Fruit fly (Drosophila melanogaster) whole organism, embryonic: ENCODE data around the gene gkt.
A peak's percentile ranks its signal among the peaks of the same experiment; 100 is the strongest.

Experiments
- BEAF-32 ChIP-seq: fragments of 200-800 bp; sonication (Bioruptor generic); optimal IDR thresholded peaks from 3 replicates; lab custom pipeline; 2017; ENCODE audit warnings: missing biosample characterization, missing genetic modification characterization, mild to moderate bottlenecking, moderate library complexity, missing genetic modification reagents
- BtbVII ChIP-seq: fragments of 200-800 bp; sonication (Bioruptor generic); optimal IDR thresholded peaks from 3 replicates; lab custom pipeline; 2017; ENCODE audit warnings: missing biosample characterization, mild to moderate bottlenecking, missing genetic modification characterization
- CG10321 ChIP-seq: fragments of 200-800 bp; sonication (Bioruptor generic); IDR thresholded peaks from 2 replicates; pipeline ENCODE4 v1.3.6; 2022; ENCODE audit warnings: missing biosample characterization, missing genetic modification characterization
- CG10654 ChIP-seq: fragments of 200-800 bp; sonication (Bioruptor generic); optimal IDR thresholded peaks from 2 replicates; lab custom pipeline; 2016; ENCODE audit warnings: missing biosample characterization, missing genetic modification characterization
- CG12744 ChIP-seq: fragments of 200-800 bp; sonication (Bioruptor generic); optimal IDR thresholded peaks from 2 replicates; lab custom pipeline; 2016; ENCODE audit warnings: missing biosample characterization, missing genetic modification characterization
- CG14014 ChIP-seq: fragments of 200-800 bp; sonication (Bioruptor generic); IDR thresholded peaks from 2 replicates; pipeline ENCODE4 v1.3.6; 2022; ENCODE audit warnings: missing biosample characterization, missing genetic modification characterization
- CG14050 ChIP-seq: fragments of 200-800 bp; sonication (Bioruptor generic); IDR thresholded peaks from 3 replicates; pipeline ENCODE4 v1.3.6; 2022; ENCODE audit warnings: missing biosample characterization, missing genetic modification characterization
- CG16779 ChIP-seq: fragments of 200-800 bp; sonication (Bioruptor generic); IDR thresholded peaks from 2 replicates; pipeline ENCODE4 v1.3.6; 2022; ENCODE audit warnings: missing biosample characterization, missing genetic modification characterization
- CG17359 ChIP-seq: fragments of 200-800 bp; sonication (Bioruptor generic); optimal IDR thresholded peaks from 3 replicates; lab custom pipeline; 2018; ENCODE audit warnings: missing biosample characterization, mild to moderate bottlenecking, missing genetic modification characterization, moderate library complexity
- CG18764 ChIP-seq: fragments of 200-800 bp; sonication (Bioruptor generic); optimal IDR thresholded peaks from 3 replicates; lab custom pipeline; 2016; ENCODE audit warnings: missing biosample characterization, missing genetic modification characterization
- CG2129 ChIP-seq: fragments of 200-800 bp; sonication (Bioruptor generic); IDR thresholded peaks from 2 replicates; pipeline ENCODE4 v1.3.6; 2022; ENCODE audit warnings: missing biosample characterization, missing genetic modification characterization; ENCODE audit not compliant: partially characterized antibody
- CG2678 ChIP-seq: fragments of 200-800 bp; sonication (Bioruptor generic); optimal IDR thresholded peaks from 3 replicates; lab custom pipeline; 2019; ENCODE audit warnings: missing biosample characterization, mild to moderate bottlenecking, missing genetic modification characterization, moderate library complexity
- CG2712 ChIP-seq: fragments of 200-800 bp; optimal IDR thresholded peaks from 3 replicates; lab custom pipeline; 2019; ENCODE audit warnings: missing biosample characterization, mild to moderate bottlenecking, missing genetic modification characterization, moderate library complexity
- CG30020 ChIP-seq: fragments of 200-800 bp; optimal IDR thresholded peaks from 2 replicates; lab custom pipeline; 2019; ENCODE audit warnings: missing biosample characterization, mild to moderate bottlenecking, missing genetic modification characterization, moderate library complexity
- CG6689 ChIP-seq: fragments of 200-800 bp; sonication (Bioruptor generic); IDR thresholded peaks from 2 replicates; pipeline ENCODE4 v1.3.6; 2022; ENCODE audit warnings: missing biosample characterization, missing genetic modification characterization
- CG8388 ChIP-seq: fragments of 200-800 bp; sonication (Bioruptor generic); optimal IDR thresholded peaks from 2 replicates; lab custom pipeline; 2019; ENCODE audit warnings: missing biosample characterization, mild to moderate bottlenecking, missing genetic modification characterization, moderate library complexity
- CG9727 ChIP-seq: fragments of 200-800 bp; sonication (Bioruptor generic); optimal IDR thresholded peaks from 3 replicates; lab custom pipeline; 2017; ENCODE audit warnings: missing biosample characterization, mild to moderate bottlenecking, missing genetic modification characterization
- CrebB ChIP-seq: fragments of 200-800 bp; sonication (Bioruptor generic); optimal IDR thresholded peaks from 3 replicates; lab custom pipeline; 2018; ENCODE audit warnings: missing biosample characterization, mild to moderate bottlenecking, missing genetic modification characterization
- Dip3 ChIP-seq: fragments of 200-800 bp; sonication (Bioruptor generic); optimal IDR thresholded peaks from 3 replicates; lab custom pipeline; 2016; ENCODE audit warnings: missing biosample characterization, missing genetic modification characterization
- Dp ChIP-seq: fragments of 200-800 bp; sonication (Bioruptor generic); optimal IDR thresholded peaks from 2 replicates; lab custom pipeline; 2018; ENCODE audit warnings: missing biosample characterization, mild to moderate bottlenecking, missing genetic modification characterization, moderate library complexity
- GATAe ChIP-seq: fragments of 200-800 bp; sonication (Bioruptor generic); conservative IDR thresholded peaks from 2 replicates; pipeline ENCODE4 v1.3.6; 2022; ENCODE audit warnings: missing biosample characterization, missing genetic modification characterization
- Hr78 ChIP-seq, 2 experiments: fragments of 200-800 bp in 1 of 2; fragments of >200 bp in 1 of 2; sonication (Bioruptor generic) in 1 of 2; optimal IDR thresholded peaks; 2 replicates each; lab custom pipeline; 2017 to 2019; ENCODE audit warnings: missing biosample characterization in 2 of 2, missing genetic modification characterization in 2 of 2, mild to moderate bottlenecking in 1 of 2, moderate library complexity in 1 of 2
- Jarid2 ChIP-seq: fragments of 200-800 bp; sonication (Bioruptor generic); optimal IDR thresholded peaks from 3 replicates; lab custom pipeline; 2017; ENCODE audit warnings: mild to moderate bottlenecking, missing biosample characterization, missing genetic modification reagents, missing genetic modification characterization
- Mrtf ChIP-seq: fragments of 200-800 bp; sonication (Bioruptor generic); IDR thresholded peaks from 3 replicates; pipeline ENCODE4 v1.3.6; 2022; ENCODE audit warnings: missing biosample characterization, missing genetic modification characterization
- Ravus ChIP-seq: fragments of 200-800 bp; sonication (Bioruptor generic); IDR thresholded peaks from 2 replicates; pipeline ENCODE4 v1.3.6; 2022; ENCODE audit warnings: missing biosample characterization, missing genetic modification characterization
- Sox100B ChIP-seq: fragments of 200-800 bp; sonication (Bioruptor generic); optimal IDR thresholded peaks from 3 replicates; lab custom pipeline; 2018; ENCODE audit warnings: missing biosample characterization, mild to moderate bottlenecking, missing genetic modification characterization
- Xbp1 ChIP-seq: fragments of 200-800 bp; sonication (Bioruptor generic); optimal IDR thresholded peaks from 3 replicates; lab custom pipeline; 2016; ENCODE audit warnings: missing biosample characterization, mild to moderate bottlenecking, missing genetic modification characterization
- amos ChIP-seq: fragments of 200-800 bp; sonication (Bioruptor generic); IDR thresholded peaks from 2 replicates; pipeline ENCODE4 v1.3.6; 2022; ENCODE audit warnings: missing biosample characterization, missing genetic modification characterization; ENCODE audit not compliant: partially characterized antibody
- ap ChIP-seq: fragments of 200-800 bp; sonication (Bioruptor generic); IDR thresholded peaks from 2 replicates; pipeline ENCODE4 v1.3.6; 2022; ENCODE audit warnings: missing biosample characterization, missing genetic modification characterization
- bbx ChIP-seq: fragments of 200-800 bp; sonication (Bioruptor generic); IDR thresholded peaks from 2 replicates; pipeline ENCODE4 v1.3.6; 2022; ENCODE audit warnings: missing biosample characterization, missing genetic modification characterization; ENCODE audit not compliant: partially characterized antibody
- crc ChIP-seq: fragments of 200-800 bp; sonication (Bioruptor generic); optimal IDR thresholded peaks from 2 replicates; lab custom pipeline; 2016; ENCODE audit warnings: missing biosample characterization, missing genetic modification characterization
- dati ChIP-seq: fragments of 200-800 bp; sonication (Bioruptor generic); IDR thresholded peaks from 2 replicates; pipeline ENCODE4 v1.3.6; 2022; ENCODE audit warnings: missing biosample characterization, missing genetic modification characterization
- dmrt11E ChIP-seq: fragments of 200-800 bp; sonication (Bioruptor generic); optimal IDR thresholded peaks from 3 replicates; lab custom pipeline; 2018; ENCODE audit warnings: missing biosample characterization, mild to moderate bottlenecking, missing genetic modification characterization, moderate library complexity
- eve ChIP-seq, 2 experiments: fragments of >200 bp; optimal IDR thresholded peaks; 2 replicates each; lab custom pipeline; 2017; ENCODE audit warnings: missing biosample characterization in 2 of 2, missing genetic modification characterization in 2 of 2
- exex ChIP-seq: fragments of 200-800 bp; sonication (Bioruptor generic); optimal IDR thresholded peaks from 4 replicates; lab custom pipeline; 2018; ENCODE audit warnings: missing biosample characterization, mild to moderate bottlenecking, missing genetic modification characterization, moderate library complexity
- fd102C ChIP-seq: fragments of 200-800 bp; sonication (Bioruptor generic); optimal IDR thresholded peaks from 2 replicates; lab custom pipeline; 2018; ENCODE audit warnings: missing biosample characterization, mild to moderate bottlenecking, missing genetic modification characterization, moderate library complexity
- gce ChIP-seq: fragments of 200-800 bp; sonication (Bioruptor generic); IDR thresholded peaks from 3 replicates; pipeline ENCODE4 v1.3.6; 2022; ENCODE audit warnings: missing biosample characterization, missing genetic modification characterization
- gcm ChIP-seq: fragments of 200-800 bp; sonication (Bioruptor generic); optimal IDR thresholded peaks from 2 replicates; lab custom pipeline; 2019; ENCODE audit warnings: missing biosample characterization, mild to moderate bottlenecking, missing genetic modification characterization, moderate library complexity
- jing ChIP-seq: fragments of 200-800 bp; sonication (Bioruptor generic); optimal IDR thresholded peaks from 2 replicates; lab custom pipeline; 2018; ENCODE audit warnings: missing biosample characterization, mild to moderate bottlenecking, missing genetic modification characterization
- knrl ChIP-seq: fragments of 200-800 bp; sonication (Bioruptor generic); IDR thresholded peaks from 3 replicates; pipeline ENCODE4 v1.3.6; 2022; ENCODE audit warnings: missing biosample characterization, missing genetic modification characterization; ENCODE audit not compliant: partially characterized antibody
- lab ChIP-seq: fragments of 200-800 bp; sonication (Bioruptor generic); optimal IDR thresholded peaks from 3 replicates; lab custom pipeline; 2017; ENCODE audit warnings: missing biosample characterization, missing genetic modification characterization, mild to moderate bottlenecking, moderate library complexity, missing genetic modification reagents
- lbe ChIP-seq: fragments of 200-800 bp; sonication (Bioruptor generic); optimal IDR thresholded peaks from 2 replicates; lab custom pipeline; 2016; ENCODE audit warnings: missing biosample characterization, mild to moderate bottlenecking, missing genetic modification characterization
- mam ChIP-seq: fragments of 200-800 bp; sonication (Bioruptor generic); optimal IDR thresholded peaks from 3 replicates; lab custom pipeline; 2016; ENCODE audit warnings: missing biosample characterization, missing genetic modification characterization
- mirr ChIP-seq: fragments of 200-800 bp; sonication (Bioruptor generic); optimal IDR thresholded peaks from 3 replicates; lab custom pipeline; 2018; ENCODE audit warnings: missing biosample characterization, mild to moderate bottlenecking, missing genetic modification characterization
- p53 ChIP-seq: fragments of 200-800 bp; sonication (Bioruptor generic); optimal IDR thresholded peaks from 2 replicates; lab custom pipeline; 2016; ENCODE audit warnings: missing biosample characterization, missing genetic modification characterization
- repo ChIP-seq: fragments of 200-800 bp; sonication (Bioruptor generic); optimal IDR thresholded peaks from 2 replicates; lab custom pipeline; 2016; ENCODE audit warnings: missing biosample characterization, missing genetic modification characterization
- row ChIP-seq: fragments of 200-800 bp; sonication (Bioruptor generic); IDR thresholded peaks from 3 replicates; pipeline ENCODE4 v1.3.6; 2022; ENCODE audit warnings: missing biosample characterization, missing genetic modification characterization
- sc ChIP-seq, 3 experiments: fragments of >200 bp in 2 of 3; fragments of 200-800 bp in 1 of 3; sonication (Bioruptor generic) in 1 of 3; optimal IDR thresholded peaks; 2 replicates in 2 of 3; 3 replicates in 1 of 3; lab custom pipeline; 2017; ENCODE audit warnings: mild to moderate bottlenecking in 1 of 3, missing biosample characterization in 1 of 3, missing genetic modification characterization in 1 of 3, missing genetic modification reagents in 1 of 3
- sr ChIP-seq: fragments of 200-800 bp; sonication (Bioruptor generic); IDR thresholded peaks from 3 replicates; pipeline ENCODE4 v1.3.6; 2022; ENCODE audit warnings: missing biosample characterization, missing genetic modification characterization
- ssp ChIP-seq: fragments of 200-800 bp; sonication (Bioruptor generic); IDR thresholded peaks from 2 replicates; pipeline ENCODE4 v1.3.6; 2022; ENCODE audit warnings: missing biosample characterization, missing genetic modification characterization

Gene gkt

dm6 chr2L:3121745-3122144 is 38.0 kb upstream of the gkt start (continued):
- TF ChIP-seq sr (GFP tag; lab: Robert Waterston, UW) (no peak), GATAe (GFP tag; lab: Robert Waterston, UW) (no peak), Dp (GFP tag; lab: Kevin White, UChicago) (no peak), CG12744 (GFP tag; lab: Kevin White, UChicago) (no peak), CG6689 (GFP tag; lab: Robert Waterston, UW) (no peak), ap (GFP tag; lab: Robert Waterston, UW) (no peak), CG2712 (no peak), CG9727 (GFP tag; lab: Kevin White, UChicago) (peak; percentile 40), CG2678 (peak; percentile 34), Sox100B (GFP tag; lab: Kevin White, UChicago) (peak; percentile 42), gcm (GFP tag; lab: Kevin White, UChicago) (no peak), Xbp1 (GFP tag; lab: Kevin White, UChicago) (no peak), BtbVII (GFP tag; lab: Kevin White, UChicago) (peak; percentile 47), CG16779 (no peak), lab (GFP tag; lab: Kevin White, UChicago) (peak; percentile 42), CrebB (tag; lab: Kevin White, UChicago) (peak; percentile 24), CG17359 (tag; lab: Kevin White, UChicago) (no peak), Ravus (no peak), dati (GFP tag; lab: Robert Waterston, UW) (no peak), row (GFP tag; lab: Robert Waterston, UW) (0 out of 3 replicates have a peak, but pooled peaks have one; percentile 3), p53 (GFP tag; lab: Kevin White, UChicago) (no peak), CG14014 (GFP tag; lab: Robert Waterston, UW) (no peak; the same call in 1 of the 2 replicates), CG2129 (GFP tag; lab: Robert Waterston, UW) (no peak), Mrtf (GFP tag; lab: Robert Waterston, UW) (no peak), mirr (GFP tag; lab: Kevin White, UChicago) (peak; percentile 48), exex (tag; lab: Kevin White, UChicago) (peak; percentile 33), crc (GFP tag; lab: Kevin White, UChicago) (no peak), bbx (GFP tag; lab: Robert Waterston, UW) (no peak), knrl (GFP tag; lab: Robert Waterston, UW) (no peak), repo (no peak), mam (no peak), fd102C (GFP tag; lab: Kevin White, UChicago) (no peak), CG18764 (no peak), gce (GFP tag; lab: Robert Waterston, UW) (no peak; the same call in 2 of the 3 replicates), sc (optimal IDR thresholded peaks at IDR 0.05; lab: Kevin White, UChicago) (no peak), sc (GFP tag; optimal IDR thresholded peaks at IDR 0.05; lab: Kevin White, UChicago) (no peak), CG14050 (GFP tag; lab: Robert Waterston, UW) (no peak), CG8388 (GFP tag; lab: Kevin White, UChicago) (no peak), CG10321 (GFP tag; lab: Robert Waterston, UW) (no peak; the same call in 1 of the 2 replicates), Hr78 (GFP tag; optimal IDR thresholded peaks at IDR 0.05; lab: Kevin White, UChicago) (no peak), dmrt11E (peak; percentile 20), BEAF-32 (GFP tag; lab: Kevin White, UChicago) (no peak), CG30020 (tag; lab: Kevin White, UChicago) (no peak), jing (GFP tag; lab: Kevin White, UChicago) (no peak), lbe (GFP tag; lab: Kevin White, UChicago) (no peak), CG10654 (GFP tag; lab: Kevin White, UChicago) (no peak), amos (no peak), Jarid2 (GFP tag; lab: Kevin White, UChicago) (no peak), ssp (GFP tag; lab: Robert Waterston, UW) (no peak), eve (GFP tag; optimal IDR thresholded peaks at IDR 0.05; lab: Kevin White, UChicago) (no peak), Dip3 (GFP tag; lab: Kevin White, UChicago) (no peak)
